Fruit fly (Drosophila melanogaster) whole organism, embryonic: ENCODE measurements around the gene Cul6.

Experiments used
- Adf1 ChIP-seq: fragments of 200-800 bp; sonication (Bioruptor generic); IDR thresholded peaks from 2 replicates; pipeline ENCODE4 v1.3.6; 2022; ENCODE audit warnings: missing biosample characterization, missing genetic modification characterization
- Bgb ChIP-seq: fragments of 200-800 bp; sonication (Bioruptor generic); IDR thresholded peaks from 2 replicates; pipeline ENCODE4 v1.3.6; 2022; ENCODE audit warnings: missing biosample characterization, missing genetic modification characterization; ENCODE audit not compliant: partially characterized antibody
- Blimp-1 ChIP-seq: fragments of 200-800 bp; sonication (Bioruptor generic); optimal IDR thresholded peaks from 3 replicates; lab custom pipeline; 2018; ENCODE audit warnings: missing biosample characterization, missing genetic modification characterization, mild to moderate bottlenecking, moderate library complexity, missing genetic modification reagents
- CG11504 ChIP-seq: fragments of 200-800 bp; sonication (Bioruptor generic); optimal IDR thresholded peaks from 3 replicates; lab custom pipeline; 2019; ENCODE audit warnings: missing biosample characterization, mild to moderate bottlenecking, missing genetic modification characterization, moderate library complexity
- CG12299 ChIP-seq: fragments of 200-800 bp; sonication (Bioruptor generic); optimal IDR thresholded peaks from 2 replicates; lab custom pipeline; 2018; ENCODE audit warnings: missing biosample characterization, mild to moderate bottlenecking, missing genetic modification characterization
- CG12769 ChIP-seq: fragments of 200-800 bp; sonication (Bioruptor generic); optimal IDR thresholded peaks from 2 replicates; lab custom pipeline; 2019; ENCODE audit warnings: missing biosample characterization, mild to moderate bottlenecking, missing genetic modification characterization, moderate library complexity
- CG1792 ChIP-seq: fragments of 200-800 bp; sonication (Bioruptor generic); optimal IDR thresholded peaks from 2 replicates; lab custom pipeline; 2016; ENCODE audit warnings: missing biosample characterization, missing genetic modification characterization
- CG34422 ChIP-seq: fragments of 200-800 bp; sonication (Bioruptor generic); IDR thresholded peaks from 3 replicates; pipeline ENCODE4 v1.3.6; 2022; ENCODE audit warnings: missing biosample characterization, missing genetic modification characterization
- CG3995 ChIP-seq: fragments of 200-800 bp; sonication (Bioruptor generic); optimal IDR thresholded peaks from 3 replicates; lab custom pipeline; 2016; ENCODE audit warnings: missing biosample characterization, missing genetic modification characterization
- CG5180 ChIP-seq: fragments of 200-800 bp; sonication (Bioruptor generic); optimal IDR thresholded peaks from 3 replicates; lab custom pipeline; 2017; ENCODE audit warnings: missing biosample characterization, missing genetic modification characterization, mild to moderate bottlenecking, moderate library complexity, missing genetic modification reagents
- CG6175 ChIP-seq: fragments of 200-800 bp; sonication (Bioruptor generic); IDR thresholded peaks from 3 replicates; pipeline ENCODE4 v1.3.6; 2022; ENCODE audit warnings: missing biosample characterization, missing genetic modification characterization
- CG8478 ChIP-seq: fragments of >200 bp; optimal IDR thresholded peaks from 2 replicates; lab custom pipeline; 2018
- CG9817 ChIP-seq: fragments of 200-800 bp; sonication (Bioruptor generic); optimal IDR thresholded peaks from 2 replicates; lab custom pipeline; 2018; ENCODE audit warnings: missing biosample characterization, mild to moderate bottlenecking, missing genetic modification characterization, moderate library complexity
- Deaf1 ChIP-seq: fragments of 200-800 bp; optimal IDR thresholded peaks from 3 replicates; lab custom pipeline; 2019; ENCODE audit warnings: missing biosample characterization, mild to moderate bottlenecking, missing genetic modification characterization, moderate library complexity
- Drgx ChIP-seq: fragments of 200-800 bp; sonication (Bioruptor generic); IDR thresholded peaks from 2 replicates; pipeline ENCODE4 v1.3.6; 2022; ENCODE audit warnings: missing biosample characterization, missing genetic modification characterization
- E2f1 ChIP-seq: fragments of 200-800 bp; sonication (Bioruptor generic); IDR thresholded peaks from 2 replicates; pipeline ENCODE4 v1.3.6; 2022; ENCODE audit warnings: missing biosample characterization, missing genetic modification characterization
- Elba2 ChIP-seq: fragments of 200-800 bp; sonication (Bioruptor generic); optimal IDR thresholded peaks from 3 replicates; lab custom pipeline; 2016; ENCODE audit warnings: missing biosample characterization, missing genetic modification characterization
- Jarid2 ChIP-seq: fragments of 200-800 bp; sonication (Bioruptor generic); optimal IDR thresholded peaks from 3 replicates; lab custom pipeline; 2017; ENCODE audit warnings: mild to moderate bottlenecking, missing biosample characterization, missing genetic modification reagents, missing genetic modification characterization
- Med ChIP-seq: fragments of 200-800 bp; sonication (Bioruptor generic); peaks from one replicate; lab custom pipeline; 2016; ENCODE audit warnings: missing biosample characterization, missing genetic modification characterization, mild to moderate bottlenecking, inconsistent platforms, moderate library complexity
- Nf-YB ChIP-seq: fragments of 200-800 bp; sonication (Bioruptor generic); optimal IDR thresholded peaks from 3 replicates; lab custom pipeline; 2019; ENCODE audit warnings: missing biosample characterization, mild to moderate bottlenecking, missing genetic modification characterization, moderate library complexity
- Nf-YC ChIP-seq: fragments of 200-800 bp; optimal IDR thresholded peaks from 3 replicates; lab custom pipeline; 2019; ENCODE audit warnings: missing biosample characterization, mild to moderate bottlenecking, missing genetic modification characterization, moderate library complexity
- Poxn ChIP-seq: fragments of 200-800 bp; sonication (Bioruptor generic); IDR thresholded peaks from 2 replicates; pipeline ENCODE4 v1.3.6; 2022; ENCODE audit warnings: missing biosample characterization, missing genetic modification characterization
- ab ChIP-seq: fragments of 200-800 bp; sonication (Bioruptor generic); optimal IDR thresholded peaks from 2 replicates; lab custom pipeline; 2016; ENCODE audit warnings: missing biosample characterization, missing genetic modification characterization
- amos ChIP-seq: fragments of 200-800 bp; sonication (Bioruptor generic); IDR thresholded peaks from 2 replicates; pipeline ENCODE4 v1.3.6; 2022; ENCODE audit warnings: missing biosample characterization, missing genetic modification characterization; ENCODE audit not compliant: partially characterized antibody
- ara ChIP-seq: fragments of 200-800 bp; sonication (Bioruptor generic); IDR thresholded peaks from 2 replicates; pipeline ENCODE4 v1.3.6; 2022; ENCODE audit warnings: missing biosample characterization, missing genetic modification characterization
- bbx ChIP-seq: fragments of 200-800 bp; sonication (Bioruptor generic); IDR thresholded peaks from 2 replicates; pipeline ENCODE4 v1.3.6; 2022; ENCODE audit warnings: missing biosample characterization, missing genetic modification characterization; ENCODE audit not compliant: partially characterized antibody
- bsh ChIP-seq, 2 experiments: fragments of 200-800 bp; sonication (Bioruptor generic); optimal IDR thresholded peaks; 2 replicates each; lab custom pipeline; 2017 to 2018; ENCODE audit warnings: mild to moderate bottlenecking in 2 of 2, missing biosample characterization in 2 of 2, missing genetic modification characterization in 2 of 2, moderate library complexity in 1 of 2
- chinmo ChIP-seq: fragments of 200-800 bp; sonication (Bioruptor generic); IDR thresholded peaks from 4 replicates; pipeline ENCODE4 v1.3.6; 2022; ENCODE audit warnings: missing biosample characterization, missing genetic modification characterization; ENCODE audit not compliant: partially characterized antibody
- ci ChIP-seq: fragments of 200-800 bp; sonication (Bioruptor generic); IDR thresholded peaks from 3 replicates; pipeline ENCODE4 v1.3.6; 2022; ENCODE audit warnings: missing biosample characterization, missing genetic modification characterization
- crol ChIP-seq: fragments of 200-800 bp; sonication (Bioruptor generic); IDR thresholded peaks from 2 replicates; pipeline ENCODE4 v1.3.6; 2022; ENCODE audit warnings: missing biosample characterization, missing genetic modification characterization
- crp ChIP-seq, 2 experiments: fragments of 200-800 bp; sonication (Bioruptor generic); optimal IDR thresholded peaks; 2 replicates in 1 of 2; 3 replicates in 1 of 2; lab custom pipeline; 2017; ENCODE audit warnings: missing biosample characterization in 2 of 2, missing genetic modification characterization in 2 of 2, mild to moderate bottlenecking in 1 of 2, moderate library complexity in 1 of 2
- inv ChIP-seq: fragments of 200-800 bp; sonication (Bioruptor generic); IDR thresholded peaks from 2 replicates; pipeline ENCODE4 v1.3.6; 2022; ENCODE audit warnings: missing biosample characterization, missing genetic modification characterization; ENCODE audit not compliant: partially characterized antibody
- kni ChIP-seq: fragments of 200-800 bp; sonication (Bioruptor generic); optimal IDR thresholded peaks from 3 replicates; lab custom pipeline; 2017; ENCODE audit warnings: mild to moderate bottlenecking, missing biosample characterization, missing genetic modification reagents, missing genetic modification characterization
- knrl ChIP-seq: fragments of 200-800 bp; sonication (Bioruptor generic); IDR thresholded peaks from 3 replicates; pipeline ENCODE4 v1.3.6; 2022; ENCODE audit warnings: missing biosample characterization, missing genetic modification characterization; ENCODE audit not compliant: partially characterized antibody
- lab ChIP-seq: fragments of 200-800 bp; sonication (Bioruptor generic); optimal IDR thresholded peaks from 3 replicates; lab custom pipeline; 2017; ENCODE audit warnings: missing biosample characterization, missing genetic modification characterization, mild to moderate bottlenecking, moderate library complexity, missing genetic modification reagents
- lov ChIP-seq, 2 experiments: fragments of 200-800 bp in 1 of 2; fragments of >200 bp in 1 of 2; sonication (Bioruptor generic) in 1 of 2; IDR thresholded peaks in 1 of 2; optimal IDR thresholded peaks in 1 of 2; 2 replicates in 1 of 2; 3 replicates in 1 of 2; pipeline versions ENCODE4 v1.3.6 to Lab custom; 2017 to 2022; ENCODE audit warnings: missing biosample characterization in 1 of 2, missing genetic modification characterization in 1 of 2
- nom ChIP-seq: fragments of 200-800 bp; sonication (Bioruptor generic); optimal IDR thresholded peaks from 2 replicates; lab custom pipeline; 2017; ENCODE audit warnings: missing biosample characterization, missing genetic modification characterization, mild to moderate bottlenecking, moderate library complexity, missing genetic modification reagents
- p53 ChIP-seq: fragments of 200-800 bp; sonication (Bioruptor generic); optimal IDR thresholded peaks from 2 replicates; lab custom pipeline; 2016; ENCODE audit warnings: missing biosample characterization, missing genetic modification characterization
- sens ChIP-seq: fragments of 200-800 bp; sonication (Bioruptor generic); peaks from one replicate; lab custom pipeline; 2016; ENCODE audit warnings: missing biosample characterization, missing genetic modification characterization
- slbo ChIP-seq: fragments of 200-800 bp; sonication (Bioruptor generic); IDR thresholded peaks from 2 replicates; pipeline ENCODE4 v1.3.6; 2022; ENCODE audit warnings: missing biosample characterization, missing genetic modification characterization
- ttk ChIP-seq: fragments of 200-800 bp; sonication (Bioruptor generic); IDR thresholded peaks from 2 replicates; pipeline ENCODE4 v2.1.2; 2022; ENCODE audit warnings: missing biosample characterization, missing genetic modification characterization
- vvl ChIP-seq: fragments of 200-800 bp; sonication (Bioruptor generic); IDR thresholded peaks from 2 replicates; pipeline ENCODE4 v1.3.6; 2022; ENCODE audit warnings: missing biosample characterization, missing genetic modification characterization

Gene Cul6

dm6 chr3L:13028740-13029139 is 17.3 kb upstream of the Cul6 start, which contains the start of gene CG17672:
Gene CG17672, plus strand, starts transcription at chr3L:13028962.
- TF ChIP-seq Deaf1 (peak; percentile 93), lov (optimal IDR thresholded peaks at IDR 0.05; lab: Kevin White, UChicago) (no peak), lov (GFP tag; IDR thresholded peaks at IDR 0.05; lab: Robert Waterston, UW) (0 out of 3 replicates have a peak, but pooled peaks have one; percentile 40), Blimp-1 (peak; percentile 36), lab (GFP tag; lab: Kevin White, UChicago) (no peak), kni (GFP tag; lab: Kevin White, UChicago) (peak; percentile 14), nom (GFP tag; lab: Kevin White, UChicago) (peak; percentile 39), CG9817 (no peak), CG5180 (peak; percentile 23), CG12299 (tag; lab: Kevin White, UChicago) (no peak), CG11504 (peak; percentile 69), amos (GFP tag; lab: Robert Waterston, UW) (peak; percentile 20; the same call in 1 of the 2 replicates), knrl (peak; percentile 22; the same call in 1 of the 3 replicates), Adf1 (peak; percentile 22; the same call in 1 of the 2 replicates), Med (peak; percentile 30), inv (GFP tag; lab: Robert Waterston, UW) (0 out of 2 replicates have a peak, but pooled peaks have one; percentile 14), CG34422 (GFP tag; lab: Robert Waterston, UW) (0 out of 3 replicates have a peak, but pooled peaks have one; percentile 27), bsh (GFP tag; optimal IDR thresholded peaks at IDR 0.05; lab: Kevin White, UChicago) (peak in 1 of 2 experiments; percentile 22), chinmo (GFP tag; lab: Robert Waterston, UW) (peak; percentile 86; the same call in 3 of the 4 replicates), Elba2 (GFP tag; lab: Kevin White, UChicago) (no peak), Nf-YC (tag; lab: Kevin White, UChicago) (peak; percentile 45), CG12769 (tag; lab: Kevin White, UChicago) (peak; percentile 67), bbx (peak; percentile 50), vvl (peak; percentile 45; the same call in 1 of the 2 replicates), CG6175 (GFP tag; lab: Robert Waterston, UW) (peak; percentile 40; the same call in 1 of the 3 replicates), Poxn (GFP tag; lab: Robert Waterston, UW) (no peak), ttk (GFP tag; lab: Robert Waterston, UW) (no peak), Jarid2 (GFP tag; lab: Kevin White, UChicago) (peak; percentile 69), Bgb (GFP tag; lab: Robert Waterston, UW) (no peak), CG1792 (no peak), p53 (GFP tag; lab: Kevin White, UChicago) (no peak), CG3995 (GFP tag; lab: Kevin White, UChicago) (peak; percentile 32), CG8478 (lab: Kevin White, UChicago) (peak; percentile 71), ci (GFP tag; lab: Robert Waterston, UW) (peak; percentile 63; the same call in 1 of the 3 replicates), slbo (GFP tag; lab: Robert Waterston, UW) (no peak), crol (GFP tag; lab: Robert Waterston, UW) (no peak), Drgx (GFP tag; lab: Robert Waterston, UW) (0 out of 2 replicates have a peak, but pooled peaks have one; percentile 15), sens (GFP tag; lab: Kevin White, UChicago) (peak; percentile 24), ab (GFP tag; lab: Kevin White, UChicago) (no peak), Nf-YB (GFP tag; lab: Kevin White, UChicago) (peak; percentile 8), ara (0 out of 2 replicates have a peak, but pooled peaks have one; percentile 41), E2f1 (GFP tag; lab: Robert Waterston, UW) (no peak), crp (GFP tag; optimal IDR thresholded peaks at IDR 0.05; lab: Kevin White, UChicago) (no peak)
